Comparison of ENCODE assay signal across 5 worm cellular contexts in the genomic region with DNA sequence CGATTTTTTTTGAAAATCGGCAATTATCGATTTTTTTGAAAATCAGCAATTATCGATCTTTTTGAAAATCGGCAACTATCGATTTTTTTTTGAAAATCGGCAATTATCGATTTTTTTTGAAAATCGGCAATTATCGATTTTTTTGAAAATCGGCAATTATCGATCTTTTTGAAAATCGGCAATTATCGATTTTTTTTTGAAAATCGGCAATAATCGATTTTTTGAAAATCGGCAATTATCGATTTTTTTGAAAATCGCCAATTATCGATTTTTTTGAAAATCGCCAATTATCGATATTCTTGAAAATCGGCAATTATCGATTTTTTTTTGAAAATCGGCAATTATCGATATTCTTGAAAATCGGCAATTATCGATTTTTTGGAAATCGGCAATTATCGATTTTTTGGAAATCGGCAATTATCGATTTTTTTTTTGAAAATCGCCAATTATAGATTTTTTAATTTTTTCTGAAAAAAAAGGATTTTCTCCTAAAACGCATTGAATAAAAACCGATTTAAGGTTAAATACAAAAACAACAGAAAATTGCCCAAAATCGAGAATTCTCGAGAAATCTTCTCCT.
TF ChIP-seq lines count a peak whose summit lies in the region.

No protein-coding gene starts in this region.

TF ChIP-seq in whole organism, L3 larva, 47 proteins besides CTCF, POLR2A, EP300 and RAD21:
- TF ChIP-seq ceh-28 (tag; optimal IDR thresholded peaks at IDR 0.05; lab: Kevin White, UChicago) (peak; percentile 99), daf-12 (tag; optimal IDR thresholded peaks at IDR 0.05; lab: Kevin White, UChicago) (no peak), nfya-1 (tag; optimal IDR thresholded peaks at IDR 0.05; lab: Kevin White, UChicago; ENCODE audit: insufficient read depth) (no peak)

TF ChIP-seq in whole organism, L4 larva, 104 proteins besides CTCF, POLR2A, EP300 and RAD21:
- TF ChIP-seq D1046.2 (GFP tag; IDR thresholded peaks at IDR 0.05; lab: Robert Waterston, UW) (no peak), nhr-111 (GFP tag; optimal IDR thresholded peaks at IDR 0.05; lab: Kevin White, UChicago) (no peak), ceh-28 (tag; optimal IDR thresholded peaks at IDR 0.05; lab: Kevin White, UChicago) (peak; percentile 97), saeg-2 (GFP tag; IDR thresholded peaks at IDR 0.05; lab: Robert Waterston, UW) (no peak)

TF ChIP-seq in whole organism, late embryonic, 69 proteins besides CTCF, POLR2A, EP300 and RAD21:
- TF ChIP-seq ceh-48 (tag; optimal IDR thresholded peaks at IDR 0.05; lab: Kevin White, UChicago) (peak; percentile 90), ceh-2 (tag; optimal IDR thresholded peaks at IDR 0.05; lab: Kevin White, UChicago) (no peak)

TF ChIP-seq in whole organism, midembryonic, 9 proteins besides CTCF, POLR2A, EP300 and RAD21:
- peak; percentile 98 for TF ChIP-seq T22C8.4 (GFP tag; IDR thresholded peaks at IDR 0.05; lab: Robert Waterston, UW)
- TF ChIP-seq ztf-23 (GFP tag; IDR thresholded peaks at IDR 0.05; lab: Robert Waterston, UW): no peak

TF ChIP-seq in whole organism, mixed stage, embryonic, 35 proteins besides CTCF, POLR2A, EP300 and RAD21:
- TF ChIP-seq nhr-237 (tag; optimal IDR thresholded peaks at IDR 0.05; lab: Kevin White, UChicago) (no peak), ceh-43 (GFP tag; optimal IDR thresholded peaks at IDR 0.05; lab: Kevin White, UChicago) (peak; percentile 86)
